Fruit fly (Drosophila melanogaster) whole organism, adult: ENCODE data around the gene CG14721.
A peak's percentile ranks its signal among the peaks of the same experiment; 100 is the strongest.

Experiments used
- CG11617 ChIP-seq: fragments of 200-800 bp; sonication (Bioruptor generic); optimal IDR thresholded peaks from 2 replicates; lab custom pipeline; 2017; ENCODE audit warnings: mild to moderate bottlenecking, missing biosample characterization, missing genetic modification reagents, missing genetic modification characterization
- CG12768 ChIP-seq: fragments of 200-800 bp; sonication (Bioruptor generic); optimal IDR thresholded peaks from 2 replicates; lab custom pipeline; 2017; ENCODE audit warnings: missing biosample characterization, missing genetic modification characterization, mild to moderate bottlenecking, moderate library complexity, missing genetic modification reagents
- CG14711 ChIP-seq: fragments of 200-800 bp; sonication (Bioruptor generic); optimal IDR thresholded peaks from 2 replicates; lab custom pipeline; 2018; ENCODE audit warnings: missing biosample characterization, mild to moderate bottlenecking, missing genetic modification characterization, moderate library complexity
- CG1620 ChIP-seq: fragments of 200-800 bp; sonication (Bioruptor generic); optimal IDR thresholded peaks from 2 replicates; lab custom pipeline; 2016; ENCODE audit warnings: missing biosample characterization, missing genetic modification characterization
- CG33017 ChIP-seq: fragments of 200-800 bp; sonication (Bioruptor generic); optimal IDR thresholded peaks from 2 replicates; lab custom pipeline; 2018; ENCODE audit warnings: missing biosample characterization, mild to moderate bottlenecking, missing genetic modification characterization, moderate library complexity
- CG5204 ChIP-seq: fragments of 200-800 bp; sonication (Bioruptor generic); optimal IDR thresholded peaks from 2 replicates; lab custom pipeline; 2016; ENCODE audit warnings: missing biosample characterization, missing genetic modification characterization
- CG7045 ChIP-seq: fragments of 200-800 bp; sonication (Bioruptor generic); optimal IDR thresholded peaks from 2 replicates; lab custom pipeline; 2017; ENCODE audit warnings: missing biosample characterization, mild to moderate bottlenecking, missing genetic modification characterization
- Crg-1 ChIP-seq: fragments of 200-800 bp; sonication (Bioruptor generic); optimal IDR thresholded peaks from 2 replicates; lab custom pipeline; 2016; ENCODE audit warnings: missing biosample characterization, missing genetic modification characterization
- cic ChIP-seq: fragments of 200-800 bp; sonication (Bioruptor generic); optimal IDR thresholded peaks from 2 replicates; lab custom pipeline; 2017; ENCODE audit warnings: missing biosample characterization, mild to moderate bottlenecking, missing genetic modification characterization, moderate library complexity
- cnc ChIP-seq, 2 experiments: fragments of >200 bp; optimal IDR thresholded peaks; 2 replicates each; lab custom pipeline; 2017
- kay ChIP-seq: fragments of 200-800 bp; sonication (Bioruptor generic); peaks from one replicate; lab custom pipeline; 2016; ENCODE audit warnings: missing biosample characterization, missing genetic modification characterization, borderline replicate concordance
- ovo ChIP-seq: fragments of 200-800 bp; sonication (Bioruptor generic); optimal IDR thresholded peaks from 2 replicates; lab custom pipeline; 2016; ENCODE audit warnings: missing biosample characterization, missing genetic modification characterization
- tj ChIP-seq: fragments of 200-800 bp; sonication (Bioruptor generic); optimal IDR thresholded peaks from 3 replicates; lab custom pipeline; 2017; ENCODE audit warnings: missing biosample characterization, mild to moderate bottlenecking, missing genetic modification characterization, moderate library complexity
- toe ChIP-seq: fragments of 200-800 bp; sonication (Bioruptor generic); optimal IDR thresholded peaks from 2 replicates; lab custom pipeline; 2016; ENCODE audit warnings: missing biosample characterization, missing genetic modification characterization

DNA sequence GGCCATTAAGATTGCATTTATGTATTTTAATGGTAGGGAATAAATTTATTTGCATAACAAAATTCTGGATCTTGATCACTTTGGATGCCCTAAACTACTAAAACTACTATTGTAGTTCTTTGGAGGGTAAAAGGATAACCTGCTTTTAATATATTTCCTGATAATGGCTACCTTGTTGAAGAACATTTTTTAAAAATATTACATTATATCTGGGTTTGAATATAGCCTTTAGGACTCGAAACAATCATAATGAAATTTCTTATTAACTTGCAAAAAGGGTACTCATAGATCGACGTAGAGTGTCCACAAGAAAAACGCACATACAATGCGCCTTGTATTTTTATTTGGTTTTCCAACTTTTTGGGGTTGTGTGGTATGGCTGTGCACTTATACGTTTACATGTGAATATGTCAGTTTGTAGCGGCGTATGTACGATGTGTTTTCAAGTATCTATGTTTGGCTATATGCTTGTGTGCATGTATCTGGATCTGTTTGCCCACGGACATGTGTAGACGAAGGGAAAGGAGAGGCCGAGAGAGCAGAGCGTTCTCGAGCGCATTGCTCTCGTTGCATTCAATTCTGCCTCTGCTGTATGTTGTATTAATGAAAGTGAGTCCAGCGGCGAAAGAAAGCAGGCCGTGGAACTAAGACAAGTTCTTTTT lies 44.2 kb downstream of the CG14721 start:
- TF ChIP-seq ovo (GFP tag; lab: Kevin White, UChicago) (no peak), CG7045 (GFP tag; lab: Kevin White, UChicago) (no peak), CG1620 (GFP tag; lab: Kevin White, UChicago) (no peak), Crg-1 (GFP tag; lab: Kevin White, UChicago) (no peak), tj (no peak), CG14711 (tag; lab: Kevin White, UChicago) (peak; percentile 38), CG5204 (GFP tag; lab: Kevin White, UChicago) (no peak), kay (GFP tag; lab: Kevin White, UChicago) (peak; percentile 85), toe (GFP tag; lab: Kevin White, UChicago) (peak; percentile 9), cnc (optimal IDR thresholded peaks at IDR 0.05; lab: Kevin White, UChicago) (no peak), CG33017 (tag; lab: Kevin White, UChicago) (peak; percentile 14), CG12768 (GFP tag; lab: Kevin White, UChicago) (no peak), CG11617 (GFP tag; lab: Kevin White, UChicago) (no peak), cic (no peak)
